Worm (Caenorhabditis elegans) whole organism, L4/young adult: ENCODE measurements around the gene dmsr-12.

Experiments used
- W03F9.2 ChIP-seq: fragments of 150-350 bp; optimal IDR thresholded peaks from 2 replicates; lab custom pipeline; 2014; ENCODE audit warnings: missing biosample characterization, missing genetic modification characterization
- dao-5 ChIP-seq: sonication (generic microtip); optimal IDR thresholded peaks from 2 replicates; lab custom pipeline; 2016; ENCODE audit warnings: missing genotype, missing genetic modification characterization, moderate library complexity, missing compliant biosample characterization
- him-1 ChIP-seq: sonication (generic microtip); optimal IDR thresholded peaks from 2 replicates; lab custom pipeline; 2016; ENCODE audit warnings: missing genotype, missing genetic modification reagents, missing genetic modification characterization, missing compliant biosample characterization

Gene dmsr-12

DNA sequence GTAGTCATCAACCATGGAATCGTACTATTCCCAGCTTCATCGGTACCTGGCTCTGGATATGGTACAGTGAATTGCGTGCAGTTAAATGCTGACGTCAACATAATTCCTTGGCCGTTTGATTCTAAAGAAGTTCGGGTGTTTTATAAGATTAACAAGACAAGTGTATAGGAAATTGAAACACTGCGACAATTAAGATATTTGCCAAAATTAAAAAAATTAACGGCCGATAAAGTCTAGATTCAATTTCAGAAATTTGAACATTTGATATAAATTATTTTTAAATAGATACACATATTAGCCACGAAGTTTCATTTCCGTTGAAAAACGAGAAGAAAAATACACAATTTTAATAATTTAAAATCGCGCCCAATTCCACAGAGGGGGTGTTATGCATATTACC lies at the start of gene dmsr-12:
Gene dmsr-12, minus strand, starts transcription at position 101 of the 400 bp plus-strand sequence.
- TF ChIP-seq him-1 (tag; lab: Kevin White, UChicago) (no peak), dao-5 (tag; lab: Kevin White, UChicago) (no peak), W03F9.2 (tag; lab: Kevin White, UChicago) (no peak)

ce11 chrV:6854711-6855110 lies 48.5 kb upstream of the dmsr-12 start, which contains the start of gene gpa-10:
gpa-10 (minus strand) TSS chrV:6854811.
- TF ChIP-seq him-1 (tag; lab: Kevin White, UChicago) = no peak
- no peak for TF ChIP-seq W03F9.2 (tag; lab: Kevin White, UChicago)
- TF ChIP-seq dao-5 (tag; lab: Kevin White, UChicago) = no peak

- TF ChIP-seq him-1 (tag; lab: Kevin White, UChicago) (no peak), dao-5 (tag; lab: Kevin White, UChicago) (no peak), W03F9.2 (tag; lab: Kevin White, UChicago) (no peak)
These were observed 40.3 kb upstream of the dmsr-12 start, which contains the start of gene lgc-54 for ce11 chrV:6846507-6846906. lgc-54 (minus strand) TSS chrV:6846607.

DNA sequence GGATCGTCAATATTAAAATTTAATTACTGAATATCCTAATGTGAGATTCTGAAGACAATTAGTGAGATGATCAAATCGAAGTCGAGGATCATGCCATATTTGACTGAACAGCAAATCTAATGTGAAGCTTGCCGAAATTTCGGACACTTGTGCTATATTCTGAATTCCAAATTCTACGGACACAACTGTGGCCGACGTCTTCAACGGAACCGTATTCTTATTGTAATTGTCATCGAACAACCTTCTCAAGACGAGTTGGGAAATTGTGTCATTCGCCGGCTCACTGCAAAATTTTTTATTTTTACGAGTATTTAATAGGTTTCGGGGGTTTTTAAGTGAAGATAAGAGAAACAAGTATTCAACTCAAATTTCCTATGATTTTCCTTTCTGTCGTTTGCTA lies 36.2 kb upstream of the dmsr-12 start, which contains the start of gene T15B7.1:
Gene T15B7.1, plus strand, starts transcription at position 301 of the 400 bp plus-strand sequence.
- TF ChIP-seq dao-5 (tag; lab: Kevin White, UChicago) (no peak), him-1 (tag; lab: Kevin White, UChicago) (no peak), W03F9.2 (tag; lab: Kevin White, UChicago) (no peak)

ce11 chrV:6839008-6839407 lies 32.8 kb upstream of the dmsr-12 start, which contains the start of gene hpo-8:
hpo-8 (plus strand) TSS chrV:6839289.
- no peak for TF ChIP-seq dao-5 (tag; lab: Kevin White, UChicago)

ce11 chrV:6838599-6838998 lies 32.4 kb upstream of the dmsr-12 start, which contains the start of gene T15B7.15:
T15B7.15 (minus strand) TSS chrV:6838665.
- no peak for TF ChIP-seq him-1 (tag; lab: Kevin White, UChicago)
- no peak for TF ChIP-seq dao-5 (tag; lab: Kevin White, UChicago)
- TF ChIP-seq W03F9.2 (tag; lab: Kevin White, UChicago) = no peak

DNA sequence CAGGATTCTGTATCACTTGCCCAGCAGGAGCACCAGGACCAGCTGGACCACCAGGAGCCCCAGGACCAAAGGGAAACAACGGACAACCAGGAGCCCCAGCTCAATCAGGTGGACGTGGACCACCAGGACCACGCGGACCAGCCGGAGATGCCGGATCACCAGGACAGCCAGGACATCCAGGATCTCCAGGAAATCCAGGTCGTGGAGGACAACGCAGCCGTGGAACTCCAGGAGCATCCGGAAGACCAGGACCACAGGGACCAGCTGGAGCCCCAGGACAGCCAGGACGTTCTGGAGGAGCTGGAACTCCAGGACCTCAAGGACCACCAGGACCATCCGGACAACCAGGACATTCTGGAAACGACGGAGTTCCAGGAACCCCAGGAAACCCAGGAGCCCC lies 29.8 kb upstream of the dmsr-12 start:
- no peak for TF ChIP-seq dao-5 (tag; lab: Kevin White, UChicago)
- no peak for TF ChIP-seq W03F9.2 (tag; lab: Kevin White, UChicago)
- no peak for TF ChIP-seq him-1 (tag; lab: Kevin White, UChicago)

ce11 chrV:6835242-6835641 lies 29.0 kb upstream of the dmsr-12 start, which contains the start of the genes T15B7.14 and col-143:
T15B7.14 (minus strand) TSS chrV:6835342.
col-143 (plus strand) TSS chrV:6835635.
- TF ChIP-seq dao-5 (tag; lab: Kevin White, UChicago) = no peak
- no peak for TF ChIP-seq him-1 (tag; lab: Kevin White, UChicago)
- TF ChIP-seq W03F9.2 (tag; lab: Kevin White, UChicago) = no peak

ce11 chrV:6831539-6831938 lies 25.3 kb upstream of the dmsr-12 start:
- TF ChIP-seq dao-5 (tag; lab: Kevin White, UChicago) (no peak), him-1 (tag; lab: Kevin White, UChicago) (no peak), W03F9.2 (tag; lab: Kevin White, UChicago) (no peak)

DNA sequence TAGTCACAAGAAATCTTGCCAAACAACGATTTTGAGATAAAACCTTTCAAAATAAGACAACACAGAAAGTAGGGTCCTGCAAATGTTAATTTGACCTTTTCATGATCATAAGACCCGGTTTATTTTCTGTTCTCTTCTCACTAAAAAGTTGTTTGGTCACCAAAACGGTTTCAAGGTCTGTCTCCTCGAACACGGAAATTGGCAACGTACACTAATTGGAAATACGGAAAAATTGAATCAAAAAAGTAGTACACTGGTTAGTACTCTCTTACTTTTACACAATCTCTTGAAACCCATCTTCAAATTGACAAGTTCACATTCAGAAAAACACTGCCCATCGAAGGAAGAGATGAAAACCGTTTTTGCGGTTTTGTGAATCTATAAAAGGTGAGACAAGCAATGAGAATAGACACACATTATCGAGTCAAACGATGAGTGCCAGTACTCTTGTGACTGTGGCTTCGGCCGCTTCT lies 24.6 kb upstream of the dmsr-12 start, which contains the start of gene col-142:
Gene col-142, plus strand, starts transcription at position 423 of the 473 bp plus-strand sequence.
- no peak for TF ChIP-seq W03F9.2 (tag; lab: Kevin White, UChicago)
- no peak for TF ChIP-seq dao-5 (tag; lab: Kevin White, UChicago)
- no peak for TF ChIP-seq him-1 (tag; lab: Kevin White, UChicago)

- no peak for TF ChIP-seq him-1 (tag; lab: Kevin White, UChicago)
- TF ChIP-seq dao-5 (tag; lab: Kevin White, UChicago) = no peak
- TF ChIP-seq W03F9.2 (tag; lab: Kevin White, UChicago) = no peak
These were observed 23.8 kb upstream of the dmsr-12 start for ce11 chrV:6830075-6830474.

ce11 chrV:6829404-6829803 lies 23.2 kb upstream of the dmsr-12 start, which contains the start of gene col-141:
col-141 (plus strand) TSS chrV:6829704.
- no peak for TF ChIP-seq W03F9.2 (tag; lab: Kevin White, UChicago)
- TF ChIP-seq him-1 (tag; lab: Kevin White, UChicago) = no peak
- TF ChIP-seq dao-5 (tag; lab: Kevin White, UChicago) = no peak

DNA sequence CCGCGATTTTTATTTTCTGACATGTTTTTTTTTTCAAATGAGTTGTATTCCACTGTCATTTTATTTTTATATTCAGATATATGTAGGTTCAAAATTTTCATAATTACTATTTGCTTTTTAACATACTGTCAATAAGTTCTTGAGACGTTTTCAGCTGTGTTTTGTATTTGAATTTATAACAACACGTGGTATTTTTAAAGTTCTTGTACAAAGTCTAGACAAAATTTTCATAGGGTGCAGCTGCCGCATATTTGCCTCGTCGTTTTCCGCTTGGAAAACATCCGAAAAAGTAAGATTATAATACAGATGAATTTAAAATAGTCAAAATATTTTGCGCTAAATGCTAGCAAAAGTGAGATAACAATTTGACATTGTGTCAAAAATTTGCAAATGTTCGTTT lies 22.5 kb upstream of the dmsr-12 start, which contains the start of gene dmsr-15:
Gene dmsr-15, minus strand, starts transcription at position 101 of the 400 bp plus-strand sequence.
- TF ChIP-seq dao-5 (tag; lab: Kevin White, UChicago) (no peak), W03F9.2 (tag; lab: Kevin White, UChicago) (no peak), him-1 (tag; lab: Kevin White, UChicago) (no peak)

- no peak for TF ChIP-seq him-1 (tag; lab: Kevin White, UChicago)
- no peak for TF ChIP-seq W03F9.2 (tag; lab: Kevin White, UChicago)
- no peak for TF ChIP-seq dao-5 (tag; lab: Kevin White, UChicago)
These were observed 17.2 kb upstream of the dmsr-12 start for ce11 chrV:6823432-6823831.
